Fruit fly (Drosophila melanogaster): ENCODE results near the gene CG33229.

The CG33229 gene

dm6 chr3L:199050-199745, 24.5 kb upstream of the CG33229 start (continued):
- TF ChIP-seq CG4707 (GFP tag; optimal IDR thresholded peaks at IDR 0.05) (no peak), dpn (GFP tag; optimal IDR thresholded peaks at IDR 0.05) (peak in 1 of 2 experiments; percentile 3), pzg (GFP tag; optimal IDR thresholded peaks at IDR 0.05) (peak; percentile 56), CG15514 (GFP tag; optimal IDR thresholded peaks at IDR 0.05) (peak; percentile 25), Blimp-1 (GFP tag; optimal IDR thresholded peaks at IDR 0.05) (no peak), gsb-n (tag; optimal IDR thresholded peaks at IDR 0.05) (no peak), CG1832 (GFP tag; optimal IDR thresholded peaks at IDR 0.05) (peak; percentile 99), sqz (GFP tag; optimal IDR thresholded peaks at IDR 0.05) (no peak), ranshi (GFP tag; IDR thresholded peaks at IDR 0.05) (no peak), CG12659 (GFP tag; optimal IDR thresholded peaks at IDR 0.05) (peak; percentile 93), CG4617 (GFP tag; optimal IDR thresholded peaks at IDR 0.05; ENCODE audit: borderline replicate concordance) (peak; percentile 98), lbe (GFP tag; optimal IDR thresholded peaks at IDR 0.05) (no peak), CG33557 (GFP tag; optimal IDR thresholded peaks at IDR 0.05) (no peak), CG9437 (GFP tag; optimal IDR thresholded peaks at IDR 0.05) (no peak), Mrtf (GFP tag; IDR thresholded peaks at IDR 0.05) (no peak), CG18011 (GFP tag; optimal IDR thresholded peaks at IDR 0.05) (peak; percentile 100), dan (GFP tag; IDR thresholded peaks at IDR 0.05) (no peak), HLHmδ (GFP tag; optimal IDR thresholded peaks at IDR 0.05) (no peak), CG8478 (optimal IDR thresholded peaks at IDR 0.05) (peak; percentile 91), zfh1 (GFP tag; IDR thresholded peaks at IDR 0.05) (0 out of 3 replicates have a peak, but pooled peaks have one; percentile 13), HHEX (GFP tag; optimal IDR thresholded peaks at IDR 0.05) (no peak), CG2129 (GFP tag; IDR thresholded peaks at IDR 0.05; ENCODE audit: partially characterized antibody) (no peak), Neu2 (GFP tag; optimal IDR thresholded peaks at IDR 0.05; ENCODE audit: borderline replicate concordance) (no peak), br (optimal IDR thresholded peaks at IDR 0.05) (no peak), run (tag; optimal IDR thresholded peaks at IDR 0.05) (no peak), fd64A (GFP tag; optimal IDR thresholded peaks at IDR 0.05) (no peak), az2 (GFP tag; optimal IDR thresholded peaks at IDR 0.05) (no peak), fu2 (GFP tag; optimal IDR thresholded peaks at IDR 0.05) (peak; percentile 32), MTF-1 (GFP tag; optimal IDR thresholded peaks at IDR 0.05; ENCODE audit: borderline replicate concordance) (peak; percentile 17), BtbVII (GFP tag; optimal IDR thresholded peaks at IDR 0.05) (no peak), phol (tag; optimal IDR thresholded peaks at IDR 0.05) (no peak), NC2β (GFP tag; optimal IDR thresholded peaks at IDR 0.05) (no peak), sna (GFP tag; IDR thresholded peaks at IDR 0.05; ENCODE audit: partially characterized antibody) (no peak), CG7963 (GFP tag; IDR thresholded peaks at IDR 0.05; ENCODE audit: partially characterized antibody) (no peak), otp (GFP tag; IDR thresholded peaks at IDR 0.05) (no peak), Ravus (GFP tag; IDR thresholded peaks at IDR 0.05) (no peak), hb (GFP tag; IDR thresholded peaks at IDR 0.05; ENCODE audit: partially characterized antibody) (peak; percentile 30; the same call in 1 of the 3 replicates), tap (tag; optimal IDR thresholded peaks at IDR 0.05) (no peak), CG18764 (GFP tag; optimal IDR thresholded peaks at IDR 0.05) (no peak), CG15073 (GFP tag; optimal IDR thresholded peaks at IDR 0.05) (no peak), HLH4C (GFP tag; IDR thresholded peaks at IDR 0.05; ENCODE audit: partially characterized antibody) (no peak), CG7556 (GFP tag; optimal IDR thresholded peaks at IDR 0.05) (no peak), Dp (GFP tag; optimal IDR thresholded peaks at IDR 0.05) (peak; percentile 27), trh (GFP tag; optimal IDR thresholded peaks at IDR 0.05) (no peak), CG12071 (GFP tag; optimal IDR thresholded peaks at IDR 0.05) (no peak), Dll (GFP tag; IDR thresholded peaks at IDR 0.05; ENCODE audit: partially characterized antibody) (no peak), stc (GFP tag; IDR thresholded peaks at IDR 0.05) (no peak), CG6272 (GFP tag; IDR thresholded peaks at IDR 0.05) (peak; percentile 62), E2f1 (GFP tag; IDR thresholded peaks at IDR 0.05) (peak; percentile 57; the same call in 1 of the 2 replicates)

Data from whole organism, embryonic.